Worm (Caenorhabditis elegans): Measurements from ENCODE around the gene mxl-1.
A peak's percentile ranks its signal among the peaks of the same experiment; 100 is the strongest.

Gene mxl-1

DNA sequence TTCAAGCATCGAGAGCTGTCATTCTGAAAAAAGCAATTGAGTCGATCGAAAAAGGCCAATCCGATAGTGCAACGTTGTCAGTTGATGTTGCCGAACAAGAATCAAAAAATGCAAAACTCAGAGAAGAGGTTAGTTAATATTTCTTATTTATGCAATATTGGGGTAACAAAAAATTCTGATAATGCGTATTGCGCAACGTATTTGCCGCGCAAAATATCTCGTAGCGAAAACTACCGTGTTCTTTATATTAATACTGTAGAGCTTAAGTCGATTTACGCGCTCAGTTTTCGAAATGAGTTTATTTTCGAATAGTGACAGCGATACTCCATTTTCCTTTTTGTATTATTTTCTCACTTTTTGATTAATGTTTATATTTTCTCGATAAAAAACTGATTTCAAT lies 390 bp downstream of the mxl-1 start:
- TF ChIP-seq unc-39 (tag; optimal IDR thresholded peaks at IDR 0.05) (no peak), zip-8 (tag; optimal IDR thresholded peaks at IDR 0.05) (peak; percentile 59)

DNA sequence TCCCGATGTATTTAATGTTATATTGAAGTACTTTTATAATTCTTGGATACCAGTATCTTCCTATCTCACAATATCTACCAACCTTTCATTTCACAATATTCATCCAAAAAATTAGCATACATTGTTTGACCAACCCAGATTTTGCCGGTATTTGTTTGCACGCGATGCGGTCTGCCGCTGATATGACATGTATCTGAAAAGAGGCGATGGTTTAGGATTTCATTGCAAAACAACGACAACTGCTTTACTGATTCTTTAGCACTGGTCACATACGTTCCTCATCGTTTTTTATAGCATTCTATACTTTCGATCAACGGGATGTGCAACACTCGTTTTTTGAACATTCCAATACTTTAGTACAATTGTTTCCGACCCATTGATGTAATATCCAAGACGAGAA lies 3.2 kb downstream of the mxl-1 start, which contains the start of gene mam-4:
TSS of gene mam-4 (plus strand) at position 301 of the 400 bp plus-strand sequence.
- TF ChIP-seq cnd-1 (tag; optimal IDR thresholded peaks at IDR 0.05) (no peak), drap-1 (GFP tag; optimal IDR thresholded peaks at IDR 0.05) (no peak), snpc-4 (tag; optimal IDR thresholded peaks at IDR 0.05) (no peak), nhr-2 (tag; optimal IDR thresholded peaks at IDR 0.05) (no peak), nhr-12 (tag; optimal IDR thresholded peaks at IDR 0.05) (no peak), unc-62 (GFP tag; optimal IDR thresholded peaks at IDR 0.05) (no peak), bed-3 (GFP tag; optimal IDR thresholded peaks at IDR 0.05) (no peak), mls-2 (tag; optimal IDR thresholded peaks at IDR 0.05) (no peak), pha-4 (tag; optimal IDR thresholded peaks at IDR 0.05) (no peak), ceh-83 (GFP tag; optimal IDR thresholded peaks at IDR 0.05) (no peak), ham-2 (GFP tag; optimal IDR thresholded peaks at IDR 0.05) (no peak), lsy-2 (tag; optimal IDR thresholded peaks at IDR 0.05) (no peak), M03D4.4 (tag; optimal IDR thresholded peaks at IDR 0.05) (no peak), nhr-28 (tag; optimal IDR thresholded peaks at IDR 0.05) (no peak), ztf-11 (tag; optimal IDR thresholded peaks at IDR 0.05) (no peak), lin-13 (tag; optimal IDR thresholded peaks at IDR 0.05) (no peak), sptf-1 (tag; optimal IDR thresholded peaks at IDR 0.05) (no peak), nhr-76 (tag; optimal IDR thresholded peaks at IDR 0.05) (no peak), unc-120 (tag; optimal IDR thresholded peaks at IDR 0.05; ENCODE audit: poor library complexity, severe bottlenecking) (no peak), elt-1 (tag; optimal IDR thresholded peaks at IDR 0.05; ENCODE audit: borderline replicate concordance, insufficient read depth) (no peak)

DNA sequence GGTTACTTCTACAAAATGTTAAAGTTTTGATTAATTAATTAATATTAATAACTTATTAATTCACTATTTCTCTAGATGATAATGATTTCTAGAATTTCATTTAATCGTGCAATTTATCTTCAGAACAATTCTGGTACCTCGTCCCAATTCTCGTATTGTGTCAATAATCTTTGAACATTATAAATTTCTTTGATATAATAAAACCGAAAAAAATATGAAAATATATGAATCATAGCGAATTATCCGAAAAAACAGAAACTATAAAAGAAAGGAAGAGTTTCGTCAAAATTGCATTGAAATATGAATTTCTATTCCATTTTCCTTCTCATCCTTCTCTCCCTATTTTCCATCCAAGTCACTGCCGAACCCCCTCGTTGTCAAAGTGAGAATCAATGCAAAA lies 6.1 kb downstream of the mxl-1 start, which contains the start of gene T19B10.12:
TSS of gene T19B10.12 (plus strand) at position 301 of the 400 bp plus-strand sequence.
- TF ChIP-seq blmp-1 (tag; optimal IDR thresholded peaks at IDR 0.05) (no peak), elt-3 (tag; optimal IDR thresholded peaks at IDR 0.05) (no peak), unc-39 (tag; optimal IDR thresholded peaks at IDR 0.05) (no peak), elt-1 (tag; optimal IDR thresholded peaks at IDR 0.05; ENCODE audit: borderline replicate concordance, insufficient read depth) (no peak), pha-4 (tag; optimal IDR thresholded peaks at IDR 0.05) (no peak), ham-2 (GFP tag; optimal IDR thresholded peaks at IDR 0.05) (no peak), zip-8 (tag; optimal IDR thresholded peaks at IDR 0.05) (no peak), cnd-1 (tag; optimal IDR thresholded peaks at IDR 0.05) (no peak), ceh-39 (tag; optimal IDR thresholded peaks at IDR 0.05) (no peak), nhr-2 (tag; optimal IDR thresholded peaks at IDR 0.05) (no peak), bed-3 (GFP tag; optimal IDR thresholded peaks at IDR 0.05) (no peak), sem-2 (GFP tag; optimal IDR thresholded peaks at IDR 0.05) (no peak), ztf-11 (tag; optimal IDR thresholded peaks at IDR 0.05) (no peak), drap-1 (GFP tag; optimal IDR thresholded peaks at IDR 0.05) (no peak), mep-1 (tag; optimal IDR thresholded peaks at IDR 0.05) (no peak)

DNA sequence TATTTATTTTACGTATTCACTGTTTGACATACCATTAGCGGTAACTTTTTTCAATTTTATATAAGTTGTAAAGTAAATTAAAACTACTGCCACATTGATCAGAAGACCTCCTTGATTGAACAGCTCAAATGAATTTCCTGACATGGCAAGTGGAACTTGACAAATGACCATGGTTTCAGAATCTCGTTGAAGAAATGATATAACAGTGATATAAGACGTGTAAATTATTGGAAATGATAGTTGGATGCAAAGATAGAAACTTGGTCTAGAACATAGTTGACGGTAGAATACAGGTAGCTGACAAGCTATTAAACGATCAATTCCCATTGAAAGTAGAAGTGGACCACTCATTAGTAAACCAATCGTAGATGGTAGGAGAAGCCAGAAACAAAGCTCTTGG lies 7.2 kb downstream of the mxl-1 start:
- no peak for TF ChIP-seq nhr-76 (tag; optimal IDR thresholded peaks at IDR 0.05)
- no peak for TF ChIP-seq mep-1 (tag; optimal IDR thresholded peaks at IDR 0.05)
- TF ChIP-seq lin-13 (tag; optimal IDR thresholded peaks at IDR 0.05): no peak
- no peak for TF ChIP-seq drap-1 (GFP tag; optimal IDR thresholded peaks at IDR 0.05)
- no peak for TF ChIP-seq nhr-12 (tag; optimal IDR thresholded peaks at IDR 0.05)
- no peak for TF ChIP-seq M03D4.4 (tag; optimal IDR thresholded peaks at IDR 0.05)
- no peak for TF ChIP-seq blmp-1 (tag; optimal IDR thresholded peaks at IDR 0.05)
- no peak for TF ChIP-seq mls-2 (tag; optimal IDR thresholded peaks at IDR 0.05)
- TF ChIP-seq ceh-83 (GFP tag; optimal IDR thresholded peaks at IDR 0.05): no peak
- TF ChIP-seq nhr-2 (tag; optimal IDR thresholded peaks at IDR 0.05): no peak
- TF ChIP-seq unc-39 (tag; optimal IDR thresholded peaks at IDR 0.05): no peak
- TF ChIP-seq nhr-28 (tag; optimal IDR thresholded peaks at IDR 0.05): no peak
- no peak for TF ChIP-seq lin-32 (GFP tag; optimal IDR thresholded peaks at IDR 0.05)

ce11 chrV:11252429-11252828 lies 7.8 kb downstream of the mxl-1 start, which contains the start of gene srsx-33:
TSS of gene srsx-33 (minus strand) at chrV:11252529.
- TF ChIP-seq elt-1 (tag; optimal IDR thresholded peaks at IDR 0.05; ENCODE audit: borderline replicate concordance, insufficient read depth) (no peak), ceh-43 (GFP tag; optimal IDR thresholded peaks at IDR 0.05) (no peak), sptf-1 (tag; optimal IDR thresholded peaks at IDR 0.05) (no peak), ceh-83 (GFP tag; optimal IDR thresholded peaks at IDR 0.05) (no peak), elt-3 (tag; optimal IDR thresholded peaks at IDR 0.05) (no peak), ces-1 (GFP tag; optimal IDR thresholded peaks at IDR 0.05) (no peak), lsy-2 (tag; optimal IDR thresholded peaks at IDR 0.05) (no peak), mep-1 (tag; optimal IDR thresholded peaks at IDR 0.05) (no peak), flh-1 (GFP tag; optimal IDR thresholded peaks at IDR 0.05) (no peak), blmp-1 (tag; optimal IDR thresholded peaks at IDR 0.05) (no peak), hlh-1 (tag; optimal IDR thresholded peaks at IDR 0.05) (no peak), nhr-12 (tag; optimal IDR thresholded peaks at IDR 0.05) (no peak), zip-8 (tag; optimal IDR thresholded peaks at IDR 0.05) (no peak), ztf-11 (tag; optimal IDR thresholded peaks at IDR 0.05) (no peak), mab-5 (tag; optimal IDR thresholded peaks at IDR 0.05) (no peak), nhr-28 (tag; optimal IDR thresholded peaks at IDR 0.05) (no peak), ham-2 (GFP tag; optimal IDR thresholded peaks at IDR 0.05) (no peak)
